Fruit fly (Drosophila melanogaster): ENCODE data around the gene CG9458.

Gene CG9458

DNA sequence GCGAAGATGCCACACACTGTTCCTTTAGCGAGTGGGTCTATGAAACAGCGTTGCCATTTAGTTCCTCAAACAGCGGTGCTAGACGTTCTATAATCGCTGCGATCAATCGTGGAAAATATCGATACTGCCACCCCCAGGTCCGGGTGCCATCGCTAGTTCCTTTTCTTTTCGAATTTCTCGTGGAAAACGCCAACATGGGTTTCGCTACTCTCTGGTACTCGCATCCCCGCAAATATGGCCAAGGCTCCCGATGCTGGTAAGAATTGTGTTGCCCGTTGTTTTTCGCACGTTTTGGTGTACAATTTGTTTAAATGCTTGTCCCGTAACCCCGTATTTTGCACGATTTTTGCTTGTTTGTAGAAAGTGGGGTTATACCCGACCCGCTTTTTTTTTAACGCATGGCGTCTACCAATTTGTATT is 41.7 kb downstream of the CG9458 start, which contains the start of gene RpS29 (continued):
- peak; percentile 83 for TF ChIP-seq CG6765 (GFP tag; optimal IDR thresholded peaks at IDR 0.05)
- peak; percentile 84 for TF ChIP-seq maf-S (GFP tag; optimal IDR thresholded peaks at IDR 0.05)
- TF ChIP-seq eve (GFP tag; optimal IDR thresholded peaks at IDR 0.05), result no peak
- TF ChIP-seq D19A (tag; optimal IDR thresholded peaks at IDR 0.05), result peak; percentile 34
- TF ChIP-seq trh (GFP tag; optimal IDR thresholded peaks at IDR 0.05), result peak; percentile 53
- TF ChIP-seq ap (GFP tag; IDR thresholded peaks at IDR 0.05), result no peak
- TF ChIP-seq Atf3 (GFP tag; optimal IDR thresholded peaks at IDR 0.05), result peak; percentile 73
- TF ChIP-seq Elba2 (GFP tag; optimal IDR thresholded peaks at IDR 0.05), result no peak
- TF ChIP-seq tin (GFP tag; optimal IDR thresholded peaks at IDR 0.05), result peak; percentile 74
- peak; percentile 70 for TF ChIP-seq nerfin-2 (GFP tag; IDR thresholded peaks at IDR 0.05; ENCODE audit: partially characterized antibody)
- TF ChIP-seq Hr3 (GFP tag; optimal IDR thresholded peaks at IDR 0.05), result peak; percentile 50
- TF ChIP-seq CG8281 (tag; optimal IDR thresholded peaks at IDR 0.05), result peak; percentile 8
- peak; percentile 98 for TF ChIP-seq Dref (GFP tag; IDR thresholded peaks at IDR 0.05)
- no peak for TF ChIP-seq prd (optimal IDR thresholded peaks at IDR 0.05)
- TF ChIP-seq prd (GFP tag; IDR thresholded peaks at IDR 0.05), result peak; percentile 76
- no peak for TF ChIP-seq pan (optimal IDR thresholded peaks at IDR 0.05)
- TF ChIP-seq pan (GFP tag; optimal IDR thresholded peaks at IDR 0.05 in 1 of 2, IDR thresholded peaks at IDR 0.05 in 1 of 2), result peak in 1 of 2 experiments; percentile 76
- peak; percentile 27 for TF ChIP-seq twi (tag; optimal IDR thresholded peaks at IDR 0.05)
- TF ChIP-seq CG13287 (GFP tag; IDR thresholded peaks at IDR 0.05; ENCODE audit: partially characterized antibody), result peak; percentile 97
- peak; percentile 84 for TF ChIP-seq Mes4 (GFP tag; optimal IDR thresholded peaks at IDR 0.05)
- TF ChIP-seq gt (GFP tag; IDR thresholded peaks at IDR 0.05), result 0 out of 2 replicates have a peak, but pooled peaks have one; percentile 10
- peak; percentile 89 for TF ChIP-seq CG34422 (GFP tag; IDR thresholded peaks at IDR 0.05)
- peak; percentile 93 for TF ChIP-seq CHES-1-like (GFP tag; optimal IDR thresholded peaks at IDR 0.05)
- TF ChIP-seq gsb-n (tag; optimal IDR thresholded peaks at IDR 0.05), result peak; percentile 54
- peak; percentile 68 for TF ChIP-seq ranshi (GFP tag; IDR thresholded peaks at IDR 0.05)
- peak; percentile 64 for TF ChIP-seq salm (tag; optimal IDR thresholded peaks at IDR 0.05)
- TF ChIP-seq danr (GFP tag; IDR thresholded peaks at IDR 0.05), result 0 out of 2 replicates have a peak, but pooled peaks have one; percentile 28
- peak; percentile 75 for TF ChIP-seq CG4617 (GFP tag; optimal IDR thresholded peaks at IDR 0.05; ENCODE audit: borderline replicate concordance)
- TF ChIP-seq CG8924 (tag; optimal IDR thresholded peaks at IDR 0.05), result peak; percentile 58
- peak; percentile 54; the same call in 1 of the 2 replicates for TF ChIP-seq CG10321 (GFP tag; IDR thresholded peaks at IDR 0.05)
- TF ChIP-seq fu2 (GFP tag; optimal IDR thresholded peaks at IDR 0.05), result peak; percentile 84
- TF ChIP-seq ken (GFP tag; IDR thresholded peaks at IDR 0.05), result peak; percentile 92
- TF ChIP-seq Chrac-16 (GFP tag; optimal IDR thresholded peaks at IDR 0.05), result peak; percentile 83
- TF ChIP-seq Meics (GFP tag; optimal IDR thresholded peaks at IDR 0.05), result peak; percentile 87
- peak in 1 of 2 experiments; percentile 50 for TF ChIP-seq crp (GFP tag; optimal IDR thresholded peaks at IDR 0.05)
- TF ChIP-seq CG15073 (GFP tag; optimal IDR thresholded peaks at IDR 0.05), result no peak
- peak; percentile 65; the same call in 1 of the 2 replicates for TF ChIP-seq onecut (GFP tag; IDR thresholded peaks at IDR 0.05)
- TF ChIP-seq hb (GFP tag; IDR thresholded peaks at IDR 0.05; ENCODE audit: partially characterized antibody), result peak; percentile 89
- no peak for TF ChIP-seq Doc2 (GFP tag; IDR thresholded peaks at IDR 0.05)
- peak; percentile 48 for TF ChIP-seq cwo (GFP tag; optimal IDR thresholded peaks at IDR 0.05)
- peak; percentile 79 for TF ChIP-seq Ptx1 (GFP tag; IDR thresholded peaks at IDR 0.05)
- peak; percentile 87 for TF ChIP-seq zfh2 (GFP tag; optimal IDR thresholded peaks at IDR 0.05)
- TF ChIP-seq CG13123 (GFP tag; optimal IDR thresholded peaks at IDR 0.05), result peak; percentile 74
- TF ChIP-seq usp (GFP tag; optimal IDR thresholded peaks at IDR 0.05), result no peak
- peak; percentile 97 for TF ChIP-seq CG12155 (GFP tag; optimal IDR thresholded peaks at IDR 0.05)
- peak; percentile 79 for TF ChIP-seq ttk (GFP tag; IDR thresholded peaks at IDR 0.05)
- TF ChIP-seq Optix (GFP tag; IDR thresholded peaks at IDR 0.05), result peak; percentile 46; the same call in 1 of the 3 replicates
- peak; percentile 85 for TF ChIP-seq Mad (GFP tag; optimal IDR thresholded peaks at IDR 0.05)
- no peak for TF ChIP-seq tll (GFP tag; optimal IDR thresholded peaks at IDR 0.05)
- peak; percentile 62 for TF ChIP-seq Hand (GFP tag; optimal IDR thresholded peaks at IDR 0.05)
- TF ChIP-seq ro (GFP tag; IDR thresholded peaks at IDR 0.05), result peak; percentile 54; the same call in 1 of the 2 replicates
